Worm (Caenorhabditis elegans) whole organism, L4/young adult: Measurements from ENCODE around the gene hda-2.

ENCODE experiments used
- W03F9.2 ChIP-seq: fragments of 150-350 bp; optimal IDR thresholded peaks from 2 replicates; lab custom pipeline; 2014; ENCODE audit warnings: missing biosample characterization, missing genetic modification characterization
- dao-5 ChIP-seq: sonication (generic microtip); optimal IDR thresholded peaks from 2 replicates; lab custom pipeline; 2016; ENCODE audit warnings: missing genotype, missing genetic modification characterization, moderate library complexity, missing compliant biosample characterization
- him-1 ChIP-seq: sonication (generic microtip); optimal IDR thresholded peaks from 2 replicates; lab custom pipeline; 2016; ENCODE audit warnings: missing genotype, missing genetic modification reagents, missing genetic modification characterization, missing compliant biosample characterization

- TF ChIP-seq dao-5 (tag; lab: Kevin White, UChicago): no peak
- no peak for TF ChIP-seq W03F9.2
- no peak for TF ChIP-seq him-1 (tag; lab: Kevin White, UChicago)
Measured at ce11 chrII:8004752-8005151, 17.6 kb downstream of the hda-2 start.
